Worm (Caenorhabditis elegans) whole organism, early embryonic: ENCODE measurements around the gene cyp-33B1.

ENCODE experiments used
- F13C5.2 ChIP-seq: sonication (generic microtip); optimal IDR thresholded peaks from 2 replicates; lab custom pipeline; 2017; ENCODE audit warnings: mild to moderate bottlenecking, missing genetic modification characterization, inconsistent platforms, missing compliant biosample characterization
- aly-1 ChIP-seq: sonication (generic microtip); optimal IDR thresholded peaks from 2 replicates; lab custom pipeline; 2016; ENCODE audit warnings: missing genetic modification characterization, missing compliant biosample characterization
- ama-1 ChIP-seq: fragments of 150-350 bp; optimal IDR thresholded peaks from 2 replicates; lab custom pipeline; 2014
- ceh-13 ChIP-seq: fragments of 200-800 bp; sonication (Bioruptor generic); optimal IDR thresholded peaks from 2 replicates; lab custom pipeline; 2018; ENCODE audit warnings: mild to moderate bottlenecking, missing genetic modification characterization, missing compliant biosample characterization
- ceh-36 ChIP-seq: sonication (generic microtip); optimal IDR thresholded peaks from 2 replicates; lab custom pipeline; 2016; ENCODE audit warnings: missing genetic modification characterization, inconsistent platforms, missing compliant biosample characterization
- ets-7 ChIP-seq: sonication (generic microtip); optimal IDR thresholded peaks from 2 replicates; lab custom pipeline; 2016; ENCODE audit warnings: missing genotype, missing genetic modification characterization, missing compliant biosample characterization
- flt-1 ChIP-seq: fragments of 200-800 bp; sonication (Bioruptor generic); IDR thresholded peaks from 2 replicates; pipeline ENCODE4 v1.3.6; 2022; ENCODE audit warnings: missing genetic modification characterization, missing compliant biosample characterization
- hmbx-1 ChIP-seq: sonication (generic microtip); optimal IDR thresholded peaks from 2 replicates; lab custom pipeline; 2016; ENCODE audit warnings: mild to moderate bottlenecking, missing genetic modification characterization, missing compliant biosample characterization
- hnd-1 ChIP-seq: sonication (generic microtip); optimal IDR thresholded peaks from 2 replicates; lab custom pipeline; 2016; ENCODE audit warnings: missing genetic modification characterization, missing compliant biosample characterization
- pes-1 ChIP-seq: fragments of 200-800 bp; sonication (Bioruptor generic); IDR thresholded peaks from 2 replicates; pipeline ENCODE4 v1.3.6; 2022; ENCODE audit warnings: missing genetic modification reagents, missing genetic modification characterization, missing compliant biosample characterization
- scrt-1 ChIP-seq: fragments of 200-800 bp; sonication (Bioruptor generic); IDR thresholded peaks from 2 replicates; pipeline ENCODE4 v1.3.6; 2022; ENCODE audit warnings: missing genetic modification characterization, missing compliant biosample characterization
- tbx-37 ChIP-seq: fragments of 200-800 bp; sonication (Bioruptor generic); conservative IDR thresholded peaks from 2 replicates; pipeline ENCODE4 v1.3.6; 2022; ENCODE audit warnings: missing genetic modification reagents, missing genetic modification characterization, missing compliant biosample characterization

DNA sequence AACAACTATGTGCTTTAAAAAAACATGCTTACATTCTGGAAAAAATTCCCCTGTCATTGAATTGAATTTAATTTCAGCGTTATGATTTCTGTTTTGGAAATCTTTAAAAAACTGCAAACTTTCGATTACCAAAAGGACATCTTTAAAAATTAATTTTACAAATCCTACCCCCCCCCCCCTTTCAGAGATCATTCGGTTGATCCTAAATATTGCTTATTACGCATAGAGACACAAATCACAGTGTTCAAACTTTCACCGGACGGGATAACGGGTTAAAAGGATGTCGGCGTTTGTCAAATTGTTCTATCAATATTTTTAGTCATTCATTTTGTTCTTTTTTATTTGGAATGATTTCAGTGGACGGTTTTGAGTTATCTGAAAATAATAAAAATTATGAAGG lies 7.9 kb upstream of the cyp-33B1 start, which contains the start of gene C25E10.4:
- TF ChIP-seq ama-1 (lab: Kevin White, UChicago) (no peak), aly-1 (no peak), ets-7 (tag; lab: Kevin White, UChicago) (no peak), flt-1 (GFP tag; lab: Robert Waterston, UW) (no peak), tbx-37 (GFP tag; lab: Robert Waterston, UW) (no peak), F13C5.2 (tag; lab: Kevin White, UChicago) (no peak), hnd-1 (tag; lab: Kevin White, UChicago) (no peak), pes-1 (no peak), ceh-13 (GFP tag; lab: Kevin White, UChicago) (no peak), hmbx-1 (no peak), ceh-36 (tag; lab: Kevin White, UChicago) (no peak), scrt-1 (GFP tag; lab: Robert Waterston, UW) (no peak)
